Fruit fly (Drosophila melanogaster) S2 (cell line): ENCODE data around the gene HIP.

Experiments
- CG8478 ChIP-seq: fragments of >200 bp; optimal IDR thresholded peaks from 2 replicates; lab custom pipeline; 2018
- CTCF ChIP-seq, 2 experiments: fragments of >200 bp; optimal IDR thresholded peaks; 2 replicates each; lab custom pipeline; 2018

DNA sequence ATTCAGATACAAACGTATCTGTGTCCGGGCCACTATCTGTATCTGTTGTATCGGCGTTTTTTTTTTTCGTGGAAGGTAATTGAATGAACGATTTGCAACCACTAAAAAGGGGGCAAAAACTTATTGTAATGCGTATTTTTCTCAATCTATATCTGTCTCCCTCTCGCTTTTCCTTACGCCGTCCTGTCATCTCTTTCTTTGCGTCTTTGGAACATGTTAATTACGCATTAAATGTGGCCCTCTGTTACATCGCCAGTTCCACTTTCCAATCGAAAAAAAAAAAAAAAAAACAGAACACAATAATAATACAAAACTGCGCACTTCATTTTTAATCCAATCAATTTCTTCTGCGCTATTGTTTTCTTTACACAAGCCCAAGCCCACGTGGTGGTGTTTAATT, 34.7 kb upstream of the HIP start:
- TF ChIP-seq CTCF (optimal IDR thresholded peaks at IDR 0.05; lab: Kevin White, UChicago), result no peak
- TF ChIP-seq CG8478, result no peak
